Worm (Caenorhabditis elegans) whole organism, L4 larva: ENCODE data around the gene Y45G5AM.4.

Experiments used
- duxl-1 ChIP-seq: sonication (generic microtip); optimal IDR thresholded peaks from 2 replicates; lab custom pipeline; 2016; ENCODE audit warnings: mild to moderate bottlenecking, missing genetic modification characterization, moderate library complexity, missing compliant biosample characterization; ENCODE audit not compliant: poor library complexity
- hmg-1.1 ChIP-seq: fragments of 200-800 bp; sonication (Bioruptor generic); IDR thresholded peaks from 2 replicates; pipeline ENCODE4 v1.3.6; 2022; ENCODE audit warnings: missing genetic modification reagents, missing genetic modification characterization, missing compliant biosample characterization
- lin-29 ChIP-seq: fragments of 200-800 bp; sonication (Bioruptor generic); IDR thresholded peaks from 2 replicates; pipeline ENCODE4 v1.3.6; 2022; ENCODE audit warnings: missing genetic modification reagents, missing genetic modification characterization, missing compliant biosample characterization
- lir-3 ChIP-seq: sonication (generic microtip); optimal IDR thresholded peaks from 2 replicates; lab custom pipeline; 2016; ENCODE audit warnings: mild to moderate bottlenecking, missing genetic modification characterization, missing compliant biosample characterization
- madf-9 ChIP-seq: fragments of 200-800 bp; sonication (Bioruptor generic); conservative IDR thresholded peaks from 2 replicates; pipeline ENCODE4 v1.3.6; 2022; ENCODE audit warnings: missing genetic modification reagents, missing genetic modification characterization, missing compliant biosample characterization
- pha-4 ChIP-seq, 2 experiments: fragments of 150-350 bp in 1 of 2; fragments of 200-800 bp in 1 of 2; sonication (Bioruptor generic) in 1 of 2; IDR thresholded peaks in 1 of 2; optimal IDR thresholded peaks in 1 of 2; 2 replicates each; pipeline versions ENCODE4 v1.3.6 to Lab custom; 2014 to 2022; ENCODE audit warnings: missing genetic modification characterization in 2 of 2, missing genetic modification reagents in 2 of 2, missing biosample characterization in 1 of 2, missing compliant biosample characterization in 1 of 2
- unc-62 ChIP-seq, 3 experiments: fragments of 150-350 bp in 1 of 3; sonication (generic microtip); optimal IDR thresholded peaks in 2 of 3; peaks in 1 of 3; 1 replicate in 1 of 3; 2 replicates in 2 of 3; lab custom pipeline; 2014 to 2017; ENCODE audit warnings: missing biosample characterization in 3 of 3, missing genetic modification characterization in 3 of 3, missing genetic modification reagents in 3 of 3, missing genotype in 1 of 3
- zfp-3 ChIP-seq: fragments of 200-800 bp; sonication (Bioruptor generic); conservative IDR thresholded peaks from 2 replicates; pipeline ENCODE4 v1.3.6; 2022; ENCODE audit warnings: missing genetic modification reagents, missing genetic modification characterization, missing compliant biosample characterization

DNA sequence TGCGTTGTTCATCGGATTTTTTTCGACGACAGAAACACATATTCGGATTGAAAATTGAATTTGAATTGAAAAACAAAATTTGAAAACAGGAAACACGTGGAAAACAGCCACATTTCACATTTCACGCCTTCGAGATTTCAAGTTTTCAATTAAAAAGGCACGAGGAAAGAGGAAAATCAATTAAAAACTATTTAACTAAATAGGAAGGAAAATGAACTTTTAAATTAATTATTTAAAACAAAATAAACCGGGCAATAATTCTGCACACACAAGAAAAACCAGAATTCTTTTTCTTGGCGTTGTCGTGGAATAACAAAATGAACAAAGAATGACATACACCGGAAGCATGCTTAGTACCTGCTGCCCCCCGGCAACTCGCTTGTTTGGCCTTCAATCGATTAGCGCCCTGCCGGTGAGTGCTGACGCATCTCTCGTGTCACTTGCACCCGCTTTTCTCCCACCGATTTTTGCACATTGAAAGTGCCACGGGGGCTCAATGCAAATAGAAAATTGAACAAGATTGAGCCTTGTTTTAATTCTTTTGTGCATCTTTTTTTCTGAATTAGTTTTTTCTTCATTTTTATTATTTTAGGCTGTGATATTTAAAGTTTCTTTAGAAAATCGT, 31.7 kb downstream of the Y45G5AM.4 start, which contains the start of gene Y45G5AM.9:
- TF ChIP-seq lin-29 (GFP tag; lab: Robert Waterston, UW) (no peak), duxl-1 (tag; lab: Kevin White, UChicago) (peak; percentile 60), pha-4 (GFP tag; IDR thresholded peaks at IDR 0.05; lab: Robert Waterston, UW) (0 out of 2 replicates have a peak, but pooled peaks have one; percentile 55), pha-4 (tag; optimal IDR thresholded peaks at IDR 0.05; lab: Kevin White, UChicago) (no peak), hmg-1.1 (GFP tag; lab: Robert Waterston, UW) (peak; percentile 80), lir-3 (tag; lab: Kevin White, UChicago) (no peak), madf-9 (GFP tag; lab: Robert Waterston, UW) (peak; percentile 53; the same call in 1 of the 2 replicates), zfp-3 (GFP tag; lab: Robert Waterston, UW) (no peak), unc-62 (GFP tag; optimal IDR thresholded peaks at IDR 0.05 in 1 of 2; lab: Kevin White, UChicago) (peak in 1 of 2 experiments; percentile 99), unc-62 (tag; optimal IDR thresholded peaks at IDR 0.05; lab: Kevin White, UChicago) (no peak)
